Worm (Caenorhabditis elegans) whole organism, mixed stage, embryonic: ENCODE data around the gene Y53F4B.25.

ENCODE experiments used
- ces-1 ChIP-seq: fragments of 150-350 bp; optimal IDR thresholded peaks from 2 replicates; lab custom pipeline; 2014; ENCODE audit warnings: missing biosample characterization, missing genetic modification reagents, missing genetic modification characterization
- elt-1 ChIP-seq: sonication (generic microtip); optimal IDR thresholded peaks from 2 replicates; lab custom pipeline; 2017; ENCODE audit warnings: missing genetic modification characterization, mild to moderate bottlenecking, missing compliant biosample characterization, antibody characterized with exemption, moderate library complexity, borderline replicate concordance; ENCODE audit not compliant: insufficient read depth
- elt-3 ChIP-seq: fragments of 150-350 bp; optimal IDR thresholded peaks from 2 replicates; lab custom pipeline; 2014; ENCODE audit warnings: missing biosample characterization, missing genetic modification characterization
- mls-2 ChIP-seq: sonication (generic microtip); optimal IDR thresholded peaks from 2 replicates; lab custom pipeline; 2016; ENCODE audit warnings: mild to moderate bottlenecking, missing genetic modification characterization, moderate library complexity, missing compliant biosample characterization
- nhr-237 ChIP-seq: fragments of 150-350 bp; optimal IDR thresholded peaks from 2 replicates; lab custom pipeline; 2014; ENCODE audit warnings: missing biosample characterization, missing genetic modification characterization
- nhr-28 ChIP-seq: fragments of 150-350 bp; optimal IDR thresholded peaks from 2 replicates; lab custom pipeline; 2014; ENCODE audit warnings: missing biosample characterization, missing genetic modification characterization
- nhr-76 ChIP-seq: sonication (generic microtip); optimal IDR thresholded peaks from 2 replicates; lab custom pipeline; 2017; ENCODE audit warnings: missing biosample characterization, missing genetic modification characterization
- pha-4 ChIP-seq: fragments of 150-350 bp; optimal IDR thresholded peaks from 2 replicates; lab custom pipeline; 2018; ENCODE audit warnings: missing biosample characterization, missing genetic modification reagents, missing genetic modification characterization
- ztf-11 ChIP-seq: fragments of 150-350 bp; optimal IDR thresholded peaks from 2 replicates; lab custom pipeline; 2014; ENCODE audit warnings: missing biosample characterization, missing genetic modification characterization

DNA sequence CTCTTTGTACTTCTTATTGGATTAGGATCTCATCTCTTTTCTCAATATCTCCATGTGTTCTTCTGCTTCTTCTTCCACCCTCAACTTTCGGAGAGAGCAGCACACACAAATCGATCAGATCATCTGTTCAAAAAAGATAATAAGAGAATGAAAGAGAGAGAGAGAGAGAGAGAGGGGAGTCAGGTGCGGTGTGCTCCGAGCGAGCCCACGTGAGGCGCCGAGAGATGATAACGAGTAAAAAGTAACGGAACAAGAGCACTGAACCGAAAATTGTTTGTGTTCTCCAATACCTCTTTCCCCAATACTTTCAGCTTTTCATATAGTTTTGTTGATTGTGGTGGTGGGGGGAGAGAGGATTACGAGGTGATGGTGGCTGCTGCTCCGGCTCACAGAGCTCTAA is 58.0 kb downstream of the Y53F4B.25 start:
- TF ChIP-seq nhr-237 (tag; lab: Kevin White, UChicago) (no peak), nhr-28 (tag; lab: Kevin White, UChicago) (no peak), ztf-11 (tag; lab: Kevin White, UChicago) (no peak), elt-1 (tag; lab: Kevin White, UChicago) (no peak), nhr-76 (tag; lab: Kevin White, UChicago) (no peak), elt-3 (tag; lab: Kevin White, UChicago) (no peak), pha-4 (tag; lab: Kevin White, UChicago) (no peak), mls-2 (tag; lab: Kevin White, UChicago) (no peak), ces-1 (no peak)
